Worm (Caenorhabditis elegans): ENCODE data around the gene fcho-1.

DNA sequence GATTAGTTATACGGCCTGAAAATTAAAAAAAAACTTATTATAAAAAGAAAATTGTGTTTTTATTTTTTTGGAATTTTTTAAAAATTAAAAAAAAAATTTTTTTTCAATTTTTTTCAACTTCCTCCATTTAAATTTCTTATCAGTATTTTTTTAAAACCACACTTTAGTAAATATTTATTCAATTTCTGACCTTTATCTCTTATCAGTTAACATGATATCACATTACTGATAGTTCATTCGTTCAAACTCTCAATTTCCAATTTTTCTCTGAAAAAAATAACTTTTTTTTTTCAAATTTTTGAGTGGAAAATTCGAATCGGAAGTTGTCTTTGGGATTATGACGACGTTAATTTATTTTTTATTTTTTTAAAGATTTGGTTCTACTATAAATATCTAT lies 12.6 kb upstream of the fcho-1 start:
- TF ChIP-seq tab-1 (GFP tag; IDR thresholded peaks at IDR 0.05): no peak
- TF ChIP-seq ztf-29 (GFP tag; IDR thresholded peaks at IDR 0.05): no peak
- TF ChIP-seq flt-1 (GFP tag; IDR thresholded peaks at IDR 0.05): no peak

All from whole organism, midembryonic.